Worm (Caenorhabditis elegans) whole organism, L4/young adult: ENCODE measurements around the gene R08C7.5.

Source experiments
- W03F9.2 ChIP-seq: fragments of 150-350 bp; optimal IDR thresholded peaks from 2 replicates; lab custom pipeline; 2014; ENCODE audit warnings: missing biosample characterization, missing genetic modification characterization
- dao-5 ChIP-seq: sonication (generic microtip); optimal IDR thresholded peaks from 2 replicates; lab custom pipeline; 2016; ENCODE audit warnings: missing genotype, missing genetic modification characterization, moderate library complexity, missing compliant biosample characterization
- him-1 ChIP-seq: sonication (generic microtip); optimal IDR thresholded peaks from 2 replicates; lab custom pipeline; 2016; ENCODE audit warnings: missing genotype, missing genetic modification reagents, missing genetic modification characterization, missing compliant biosample characterization

Gene R08C7.5

DNA sequence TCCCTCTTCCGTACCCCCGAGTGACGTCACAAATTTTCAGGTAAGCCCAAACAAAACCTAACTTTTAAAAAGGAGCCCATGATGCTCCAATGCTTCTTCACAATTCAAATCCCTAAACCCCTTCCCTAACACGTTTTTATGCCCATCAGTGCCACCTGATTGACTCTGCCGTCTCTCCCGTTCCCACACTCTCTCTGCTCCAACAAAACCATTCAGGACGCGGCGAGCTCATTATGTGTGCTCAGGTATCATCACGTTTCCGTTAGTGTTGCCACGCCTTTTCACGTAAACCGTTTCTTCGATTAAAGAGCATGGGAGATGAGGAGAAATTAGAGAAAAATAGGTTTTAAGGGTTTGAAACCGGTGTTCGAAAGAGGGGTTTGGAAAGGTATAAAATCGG lies 33.1 kb downstream of the R08C7.5 start, which contains the start of gene M01H9.2:
M01H9.2 (minus strand) TSS at position 101 of the 400 bp plus-strand sequence.
- no peak for TF ChIP-seq dao-5 (tag; lab: Kevin White, UChicago)

DNA sequence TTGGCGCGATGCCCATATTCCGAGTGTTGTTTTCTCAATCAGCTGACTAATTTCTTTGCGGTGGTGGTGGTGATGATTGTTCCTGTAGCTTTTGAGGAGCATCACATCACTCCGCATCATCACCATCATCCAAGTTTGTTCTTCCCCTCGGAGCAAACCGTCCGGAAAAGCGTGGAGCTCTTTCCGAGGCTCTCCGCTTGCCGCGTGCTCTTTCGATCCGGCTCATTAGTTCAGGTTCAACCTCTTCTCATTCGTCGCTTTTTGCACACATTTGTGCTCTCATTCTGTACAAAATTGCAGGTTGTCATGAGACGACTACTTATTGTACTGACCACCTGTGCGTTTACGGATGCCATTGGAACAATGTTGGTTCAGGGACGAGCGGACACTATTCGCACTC lies 35.2 kb downstream of the R08C7.5 start, which contains the start of gene M01H9.5:
M01H9.5 (plus strand) TSS at position 301 of the 400 bp plus-strand sequence.
- TF ChIP-seq W03F9.2 (tag; lab: Kevin White, UChicago), result no peak
- no peak for TF ChIP-seq dao-5 (tag; lab: Kevin White, UChicago)
- TF ChIP-seq him-1, result no peak

DNA sequence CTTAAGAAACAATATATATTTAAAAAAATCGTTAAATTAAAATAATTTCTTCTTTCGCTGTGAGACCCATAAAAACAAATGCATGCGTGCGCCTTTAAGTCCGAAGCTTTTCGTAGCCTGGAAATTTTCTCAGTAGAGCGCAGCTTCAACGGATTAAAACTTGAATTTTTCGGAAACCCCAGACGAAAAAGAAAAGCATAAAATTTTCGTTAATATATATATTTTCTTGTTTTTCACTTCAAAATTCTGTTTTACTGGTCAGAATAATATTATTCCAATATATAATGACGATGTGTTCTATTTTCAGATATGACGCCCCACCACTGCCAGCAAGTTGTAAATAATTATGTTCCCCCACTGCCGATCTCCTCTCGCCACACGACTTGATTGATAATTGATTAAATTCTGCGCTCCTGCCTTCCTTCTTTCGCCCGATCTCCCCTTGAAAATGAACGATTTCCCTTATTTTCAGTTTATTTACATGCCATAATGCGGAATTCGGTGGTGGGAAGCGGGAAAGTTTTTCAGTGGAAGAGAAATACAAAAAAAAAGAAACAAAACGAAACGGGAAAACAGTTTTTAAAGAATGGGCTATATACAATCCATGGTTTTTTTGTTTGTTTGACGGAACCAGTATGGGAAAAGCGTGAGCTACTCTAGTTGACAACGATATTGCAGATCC lies 38.2 kb downstream of the R08C7.5 start:
- no peak for TF ChIP-seq dao-5 (tag; lab: Kevin White, UChicago)
- TF ChIP-seq W03F9.2 (tag; lab: Kevin White, UChicago), result peak; percentile 17
- peak; percentile 18 for TF ChIP-seq him-1

DNA sequence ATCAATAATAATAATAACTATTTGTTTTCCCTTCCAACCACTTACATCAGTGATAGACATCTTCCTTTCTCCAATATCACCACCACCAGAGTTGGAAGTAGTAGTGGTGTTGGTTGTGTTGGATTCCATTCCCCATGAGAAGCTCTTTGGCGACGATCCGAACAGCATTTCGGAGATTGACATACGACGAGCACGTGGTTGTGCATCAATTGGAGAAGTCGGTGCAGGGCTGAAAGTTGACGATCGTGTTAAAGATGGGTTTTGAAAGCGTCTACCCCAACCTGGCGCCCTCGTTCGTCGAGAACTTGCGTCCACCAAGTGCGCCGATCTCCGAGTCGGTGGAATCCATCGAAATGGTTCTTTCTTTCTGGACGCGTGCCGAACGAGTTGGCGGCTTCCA lies 39.0 kb downstream of the R08C7.5 start:
- TF ChIP-seq dao-5 (tag; lab: Kevin White, UChicago) (no peak), him-1 (no peak), W03F9.2 (tag; lab: Kevin White, UChicago) (no peak)

DNA sequence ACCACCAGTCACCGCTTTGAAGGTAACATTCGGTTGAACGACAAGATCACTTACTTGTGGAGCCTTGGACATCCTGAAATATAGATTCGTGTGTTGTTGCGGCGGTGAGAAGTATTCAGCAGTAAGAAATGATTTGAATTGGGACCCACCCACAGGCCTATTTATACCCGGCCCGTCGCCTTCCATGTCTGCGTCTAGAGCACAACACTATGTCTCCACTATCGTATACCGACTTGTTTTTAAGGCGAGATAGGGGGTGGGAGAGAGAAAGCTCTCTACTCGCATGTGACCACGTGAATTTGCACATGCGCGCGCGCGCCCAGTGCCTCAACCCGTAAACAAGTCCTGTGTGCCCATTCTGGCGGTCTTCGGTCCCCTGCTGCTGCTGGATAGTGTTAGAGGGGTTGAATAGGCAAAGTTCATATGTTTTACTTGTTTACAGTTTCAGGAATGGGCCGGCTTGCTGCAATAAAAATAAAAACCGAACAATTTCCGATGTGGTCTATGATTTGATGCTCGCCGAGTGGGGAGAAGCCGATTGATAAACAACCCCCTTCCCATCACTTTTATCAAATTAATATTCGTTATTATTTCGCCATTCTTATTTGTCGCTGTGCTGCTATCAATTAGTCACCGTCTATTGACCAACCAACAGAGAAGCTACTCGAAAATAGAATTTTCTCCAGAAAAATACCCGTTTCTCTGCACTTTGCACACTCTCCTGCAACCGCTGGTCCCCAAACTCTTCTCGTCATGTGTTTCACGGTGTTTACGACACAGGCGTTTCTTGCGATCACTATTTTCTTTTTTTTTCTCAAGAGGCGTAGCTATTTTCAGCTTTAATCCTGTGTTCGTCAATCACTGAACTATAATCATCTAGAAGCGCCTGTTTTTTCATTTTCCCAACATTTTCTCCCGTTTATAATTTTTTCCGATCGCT lies 40.0 kb downstream of the R08C7.5 start:
- peak; percentile 27 for TF ChIP-seq W03F9.2 (tag; lab: Kevin White, UChicago)
- TF ChIP-seq dao-5 (tag; lab: Kevin White, UChicago), result peak; percentile 25
- TF ChIP-seq him-1, result peak; percentile 3

DNA sequence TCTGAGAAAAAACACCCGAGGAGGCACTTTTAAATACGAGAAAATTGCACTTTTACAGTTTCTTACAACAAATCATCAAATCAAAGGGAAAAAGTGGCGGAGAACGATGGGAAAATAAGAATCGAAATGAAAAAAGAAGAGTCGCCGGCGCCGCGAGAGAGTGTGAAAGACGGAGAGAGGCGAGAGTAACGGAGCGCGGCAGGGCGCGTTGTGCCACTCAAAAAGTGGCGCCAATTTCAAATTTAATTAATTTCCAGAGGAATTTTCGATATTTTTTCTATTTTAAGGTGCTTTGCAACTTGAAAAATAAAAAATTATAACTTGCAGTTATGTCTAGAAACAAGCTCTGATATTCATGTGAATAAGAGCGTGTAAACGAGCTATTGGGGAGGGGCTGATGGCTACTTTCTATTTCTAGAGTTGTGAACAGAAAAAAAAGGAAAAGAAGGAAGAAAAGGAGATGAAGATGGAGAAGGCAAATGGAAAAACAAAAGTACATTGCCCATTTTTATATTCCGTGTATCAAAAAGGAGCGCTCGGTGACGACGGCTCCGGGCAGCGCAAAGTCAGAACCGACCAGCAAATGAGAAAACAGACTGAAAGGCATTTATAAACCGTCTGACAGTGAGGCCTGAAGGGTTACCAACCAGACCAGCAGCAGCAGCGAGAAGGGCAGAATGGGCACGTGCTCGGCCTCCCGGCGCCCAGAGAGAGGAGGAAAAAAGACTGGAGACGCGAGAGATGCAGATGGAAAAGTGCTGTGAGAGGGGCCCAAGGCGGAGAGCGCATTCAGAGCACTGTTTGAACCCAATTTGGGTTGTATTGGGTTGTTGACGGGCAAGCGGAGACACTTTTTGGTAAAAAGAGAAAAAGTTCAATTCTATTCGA lies 41.1 kb downstream of the R08C7.5 start:
- no peak for TF ChIP-seq dao-5 (tag; lab: Kevin White, UChicago)
- TF ChIP-seq W03F9.2 (tag; lab: Kevin White, UChicago), result peak; percentile 4

DNA sequence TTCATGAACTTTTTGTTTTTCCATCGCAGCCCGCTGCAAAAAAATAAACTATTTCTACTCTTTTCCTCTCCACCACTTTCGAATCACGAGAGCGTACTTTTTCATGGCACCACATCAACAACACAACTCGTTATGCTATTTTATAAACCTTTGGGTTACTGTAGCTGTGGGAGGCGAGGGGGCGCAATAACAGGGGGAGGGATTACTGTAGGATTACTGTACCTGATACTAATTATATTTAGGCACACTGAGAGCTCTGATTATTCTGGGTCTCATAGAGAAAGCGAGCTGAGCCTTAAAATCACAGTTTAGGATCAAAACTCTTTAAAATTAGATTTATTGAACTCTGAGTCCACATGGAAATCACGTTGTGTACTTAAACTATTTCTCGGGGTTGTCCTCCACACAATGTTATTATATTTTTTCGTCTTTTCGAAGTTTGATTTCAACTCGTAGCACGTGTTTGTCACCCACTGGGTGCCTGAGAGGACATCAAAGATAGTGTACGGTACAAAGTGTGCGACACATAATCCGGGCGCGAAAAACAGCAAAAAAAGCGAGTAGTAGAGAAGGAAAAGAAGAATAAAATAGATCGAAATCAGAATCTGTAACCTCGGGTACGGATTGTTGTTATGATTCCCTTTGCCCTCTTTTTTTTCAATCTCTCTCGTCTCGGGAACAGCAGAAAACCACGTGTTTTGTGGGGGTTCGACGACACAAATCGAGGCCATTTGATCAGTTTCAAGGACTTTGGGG lies 42.6 kb downstream of the R08C7.5 start:
- TF ChIP-seq him-1 (no peak), dao-5 (tag; lab: Kevin White, UChicago) (no peak), W03F9.2 (tag; lab: Kevin White, UChicago) (no peak)

DNA sequence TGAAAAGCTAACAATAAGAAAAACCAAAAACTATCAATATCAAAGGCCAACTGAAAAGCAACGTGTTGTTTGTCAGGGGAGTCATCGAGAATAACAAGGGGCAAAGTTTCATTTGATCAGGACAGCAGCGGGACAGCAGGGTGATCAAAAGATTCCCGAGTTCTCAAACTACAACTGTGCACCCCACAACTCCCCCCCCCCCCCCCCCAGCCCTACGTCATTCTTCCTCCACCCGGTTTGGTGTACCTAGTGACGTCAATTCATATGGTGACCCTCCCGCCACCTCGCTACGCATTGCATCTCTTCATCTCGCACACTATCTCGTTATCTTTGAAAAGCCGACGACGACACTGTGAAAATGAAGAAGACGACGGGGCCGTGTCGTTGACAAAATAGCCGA lies 43.7 kb downstream of the R08C7.5 start:
- TF ChIP-seq him-1 (no peak), dao-5 (tag; lab: Kevin White, UChicago) (no peak), W03F9.2 (tag; lab: Kevin White, UChicago) (no peak)

DNA sequence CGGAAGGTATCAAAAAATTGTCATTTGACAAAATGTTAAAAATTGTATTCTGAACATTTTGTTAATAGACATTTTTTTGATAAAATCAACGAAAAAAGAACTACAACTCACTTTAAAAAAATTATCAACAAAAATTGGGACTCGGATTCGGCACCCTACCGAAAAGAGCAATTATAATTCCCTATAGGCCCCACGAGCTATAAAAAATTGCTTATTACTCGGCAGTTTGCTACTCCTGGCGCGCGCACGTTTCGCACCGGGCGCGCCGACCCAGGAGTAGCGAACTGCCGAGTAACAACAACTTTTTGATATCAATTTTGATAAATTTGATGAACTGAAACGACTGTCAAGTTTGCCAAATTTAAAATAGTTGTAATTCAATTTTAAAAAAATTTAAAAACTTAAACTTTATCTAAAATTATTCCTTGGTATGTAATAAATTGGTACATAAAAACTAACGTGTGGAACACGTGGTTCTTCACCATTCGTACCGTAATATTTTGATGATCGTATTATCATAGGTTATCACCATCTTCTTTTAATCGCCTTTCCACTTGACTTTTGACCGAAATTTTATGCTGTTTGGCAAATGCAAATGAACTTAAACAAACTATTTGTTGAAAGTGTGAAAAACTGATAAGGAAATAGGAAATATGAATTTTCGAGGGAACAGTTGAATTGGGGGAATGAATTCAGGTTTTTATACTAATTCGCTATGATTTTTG lies 45.5 kb downstream of the R08C7.5 start:
- TF ChIP-seq W03F9.2 (tag; lab: Kevin White, UChicago), result no peak
- no peak for TF ChIP-seq dao-5 (tag; lab: Kevin White, UChicago)
- TF ChIP-seq him-1, result no peak

DNA sequence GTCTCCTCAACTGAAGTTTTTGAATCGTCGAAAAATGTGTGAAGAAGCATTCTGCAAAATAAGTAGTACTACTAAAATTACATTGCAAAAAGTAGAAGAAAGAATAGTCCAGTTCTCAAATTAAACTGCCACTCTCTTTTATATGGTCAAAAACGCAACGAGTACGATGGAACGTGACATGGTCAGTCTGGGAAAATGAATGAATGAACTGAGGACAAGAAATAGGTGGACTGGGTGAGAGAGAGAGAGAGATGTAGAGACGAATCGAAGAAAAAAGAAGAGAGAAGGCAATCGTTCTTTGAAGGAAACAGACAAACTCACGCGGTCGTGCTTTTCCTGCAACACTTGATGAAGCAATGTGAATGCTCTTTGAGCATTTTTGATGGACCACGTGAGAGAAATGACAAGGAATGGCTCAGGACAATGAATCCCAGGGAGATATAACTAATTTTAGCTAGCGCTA lies 47.0 kb downstream of the R08C7.5 start, which contains the start of gene M01H9.3:
M01H9.3 (minus strand) TSS at position 51 of the 463 bp plus-strand sequence.
- no peak for TF ChIP-seq dao-5 (tag; lab: Kevin White, UChicago)
- TF ChIP-seq W03F9.2 (tag; lab: Kevin White, UChicago), result no peak
- TF ChIP-seq him-1, result no peak

DNA sequence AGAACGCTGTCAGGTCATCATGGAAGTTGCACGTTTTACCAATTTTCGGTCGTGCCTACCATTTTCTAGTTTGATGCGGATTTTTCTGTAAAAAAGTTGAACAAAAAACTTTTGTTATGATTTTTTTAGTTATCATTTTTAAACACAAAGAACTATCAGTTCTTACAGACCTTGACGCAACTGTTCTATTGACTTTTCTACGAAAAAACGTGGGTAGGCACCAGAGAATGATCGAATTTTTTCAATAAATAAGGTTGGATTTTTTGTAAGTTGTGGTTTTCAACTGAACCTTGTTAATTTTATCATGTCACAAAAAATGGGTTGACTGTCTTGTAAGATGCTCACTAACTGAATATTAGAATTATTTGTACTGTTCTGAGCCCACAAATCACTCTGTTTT lies 48.6 kb downstream of the R08C7.5 start:
- TF ChIP-seq W03F9.2 (tag; lab: Kevin White, UChicago) (no peak), him-1 (no peak), dao-5 (tag; lab: Kevin White, UChicago) (no peak)

DNA sequence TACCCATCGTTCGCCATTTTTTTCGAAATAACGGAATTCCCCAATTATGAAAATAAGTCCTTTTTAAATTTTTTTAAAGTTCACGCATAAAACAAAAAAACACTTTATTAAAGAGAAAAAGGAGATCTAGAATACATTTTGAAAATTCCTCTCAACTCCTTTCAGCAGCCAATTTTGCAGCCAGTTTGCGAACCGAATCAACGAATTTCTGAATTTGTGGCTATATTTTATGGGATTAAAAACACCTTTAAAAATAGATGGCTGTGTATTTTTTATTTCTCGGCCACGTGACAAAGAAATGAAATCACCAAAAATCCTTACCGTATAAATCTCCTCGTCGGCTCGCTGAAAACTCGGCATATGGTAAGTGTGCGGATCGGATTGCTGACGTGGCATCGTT lies 50.0 kb downstream of the R08C7.5 start, which contains the start of gene M01H9.10:
M01H9.10 (minus strand) TSS at position 101 of the 400 bp plus-strand sequence.
- TF ChIP-seq W03F9.2 (tag; lab: Kevin White, UChicago), result no peak
- no peak for TF ChIP-seq him-1
- no peak for TF ChIP-seq dao-5 (tag; lab: Kevin White, UChicago)
